Worm (Caenorhabditis elegans) whole organism, mixed stage, embryonic: ENCODE results near the gene M02E1.3.
"Not testable (repeated sequence)": the region's sequence is repeated elsewhere in the genome, so short reads cannot be mapped to it uniquely, and the experiment has no call there.

Experiments
- M03D4.4 ChIP-seq: sonication (generic microtip); optimal IDR thresholded peaks from 2 replicates; lab custom pipeline; 2017; ENCODE audit warnings: mild to moderate bottlenecking, missing genetic modification characterization, missing compliant biosample characterization
- bed-3 ChIP-seq: fragments of 200-800 bp; sonication (Bioruptor generic); optimal IDR thresholded peaks from 3 replicates; lab custom pipeline; 2018; ENCODE audit warnings: mild to moderate bottlenecking, missing genetic modification characterization, moderate library complexity, missing compliant biosample characterization
- blmp-1 ChIP-seq: fragments of 150-350 bp; optimal IDR thresholded peaks from 2 replicates; lab custom pipeline; 2014; ENCODE audit warnings: missing biosample characterization, missing genetic modification characterization
- ceh-39 ChIP-seq: fragments of 150-350 bp; optimal IDR thresholded peaks from 2 replicates; lab custom pipeline; 2014; ENCODE audit warnings: missing biosample characterization, missing genetic modification characterization
- ceh-43 ChIP-seq: fragments of 200-800 bp; sonication (Bioruptor generic); optimal IDR thresholded peaks from 2 replicates; lab custom pipeline; 2018; ENCODE audit warnings: mild to moderate bottlenecking, missing genetic modification characterization, moderate library complexity, missing compliant biosample characterization
- ceh-83 ChIP-seq: fragments of 200-800 bp; sonication (Bioruptor generic); optimal IDR thresholded peaks from 2 replicates; lab custom pipeline; 2018; ENCODE audit warnings: mild to moderate bottlenecking, missing genetic modification characterization, missing compliant biosample characterization
- ces-1 ChIP-seq: fragments of 150-350 bp; optimal IDR thresholded peaks from 2 replicates; lab custom pipeline; 2014; ENCODE audit warnings: missing biosample characterization, missing genetic modification reagents, missing genetic modification characterization
- cnd-1 ChIP-seq: fragments of 200-800 bp; sonication (Bioruptor generic); optimal IDR thresholded peaks from 2 replicates; lab custom pipeline; 2018; ENCODE audit warnings: mild to moderate bottlenecking, missing genetic modification characterization, missing compliant biosample characterization
- drap-1 ChIP-seq: fragments of 200-800 bp; sonication (Bioruptor generic); optimal IDR thresholded peaks from 3 replicates; lab custom pipeline; 2018; ENCODE audit warnings: mild to moderate bottlenecking, missing genetic modification characterization, missing compliant biosample characterization
- elt-1 ChIP-seq: sonication (generic microtip); optimal IDR thresholded peaks from 2 replicates; lab custom pipeline; 2017; ENCODE audit warnings: missing genetic modification characterization, mild to moderate bottlenecking, missing compliant biosample characterization, antibody characterized with exemption, moderate library complexity, borderline replicate concordance; ENCODE audit not compliant: insufficient read depth
- elt-3 ChIP-seq: fragments of 150-350 bp; optimal IDR thresholded peaks from 2 replicates; lab custom pipeline; 2014; ENCODE audit warnings: missing biosample characterization, missing genetic modification characterization
- flh-1 ChIP-seq: fragments of 200-800 bp; sonication (Bioruptor generic); optimal IDR thresholded peaks from 2 replicates; lab custom pipeline; 2018; ENCODE audit warnings: mild to moderate bottlenecking, missing genetic modification characterization, moderate library complexity, missing compliant biosample characterization
- lin-13 ChIP-seq: fragments of 150-350 bp; optimal IDR thresholded peaks from 2 replicates; lab custom pipeline; 2014; ENCODE audit warnings: missing biosample characterization, missing genetic modification characterization
- lin-32 ChIP-seq: fragments of 200-800 bp; sonication (Bioruptor generic); optimal IDR thresholded peaks from 2 replicates; lab custom pipeline; 2018; ENCODE audit warnings: mild to moderate bottlenecking, missing genetic modification characterization, missing compliant biosample characterization
- lsy-2 ChIP-seq: fragments of 150-350 bp; optimal IDR thresholded peaks from 2 replicates; lab custom pipeline; 2014; ENCODE audit warnings: missing biosample characterization, missing genetic modification characterization
- mab-5 ChIP-seq: fragments of 150-350 bp; optimal IDR thresholded peaks from 2 replicates; lab custom pipeline; 2014; ENCODE audit warnings: missing biosample characterization, missing genetic modification characterization
- nhr-12 ChIP-seq: fragments of 150-350 bp; optimal IDR thresholded peaks from 2 replicates; lab custom pipeline; 2014; ENCODE audit warnings: missing biosample characterization, missing genetic modification characterization
- nhr-2 ChIP-seq: fragments of 150-350 bp; optimal IDR thresholded peaks from 2 replicates; lab custom pipeline; 2014; ENCODE audit warnings: missing biosample characterization, missing genetic modification characterization
- nhr-28 ChIP-seq: fragments of 150-350 bp; optimal IDR thresholded peaks from 2 replicates; lab custom pipeline; 2014; ENCODE audit warnings: missing biosample characterization, missing genetic modification characterization
- nhr-76 ChIP-seq: sonication (generic microtip); optimal IDR thresholded peaks from 2 replicates; lab custom pipeline; 2017; ENCODE audit warnings: missing biosample characterization, missing genetic modification characterization
- pha-4 ChIP-seq: fragments of 150-350 bp; optimal IDR thresholded peaks from 2 replicates; lab custom pipeline; 2018; ENCODE audit warnings: missing biosample characterization, missing genetic modification reagents, missing genetic modification characterization
- sem-2 ChIP-seq: fragments of 200-800 bp; sonication (Bioruptor generic); optimal IDR thresholded peaks from 2 replicates; lab custom pipeline; 2018; ENCODE audit warnings: mild to moderate bottlenecking, missing genetic modification characterization, missing compliant biosample characterization
- snpc-4 ChIP-seq: fragments of 150-350 bp; optimal IDR thresholded peaks from 2 replicates; lab custom pipeline; 2014; ENCODE audit warnings: missing biosample characterization, missing genetic modification characterization
- sptf-1 ChIP-seq: sonication (generic microtip); optimal IDR thresholded peaks from 2 replicates; lab custom pipeline; 2017; ENCODE audit warnings: mild to moderate bottlenecking, missing genetic modification characterization, moderate library complexity, missing compliant biosample characterization
- tbx-8 ChIP-seq: fragments of 200-800 bp; sonication (Bioruptor generic); optimal IDR thresholded peaks from 2 replicates; lab custom pipeline; 2018; ENCODE audit warnings: mild to moderate bottlenecking, missing genetic modification characterization, moderate library complexity, missing compliant biosample characterization
- unc-120 ChIP-seq: sonication (generic microtip); optimal IDR thresholded peaks from 2 replicates; lab custom pipeline; 2017; ENCODE audit warnings: missing genetic modification characterization, missing compliant biosample characterization; ENCODE audit not compliant: poor library complexity, severe bottlenecking
- unc-39 ChIP-seq: fragments of 150-350 bp; optimal IDR thresholded peaks from 2 replicates; lab custom pipeline; 2014; ENCODE audit warnings: missing biosample characterization, missing genetic modification characterization
- unc-62 ChIP-seq: fragments of 150-350 bp; optimal IDR thresholded peaks from 2 replicates; lab custom pipeline; 2014; ENCODE audit warnings: missing biosample characterization, missing genetic modification reagents, missing genetic modification characterization
- zip-8 ChIP-seq: fragments of 150-350 bp; optimal IDR thresholded peaks from 2 replicates; lab custom pipeline; 2014; ENCODE audit warnings: missing biosample characterization, missing genetic modification characterization
- ztf-11 ChIP-seq: fragments of 150-350 bp; optimal IDR thresholded peaks from 2 replicates; lab custom pipeline; 2014; ENCODE audit warnings: missing biosample characterization, missing genetic modification characterization

The M02E1.3 gene

DNA sequence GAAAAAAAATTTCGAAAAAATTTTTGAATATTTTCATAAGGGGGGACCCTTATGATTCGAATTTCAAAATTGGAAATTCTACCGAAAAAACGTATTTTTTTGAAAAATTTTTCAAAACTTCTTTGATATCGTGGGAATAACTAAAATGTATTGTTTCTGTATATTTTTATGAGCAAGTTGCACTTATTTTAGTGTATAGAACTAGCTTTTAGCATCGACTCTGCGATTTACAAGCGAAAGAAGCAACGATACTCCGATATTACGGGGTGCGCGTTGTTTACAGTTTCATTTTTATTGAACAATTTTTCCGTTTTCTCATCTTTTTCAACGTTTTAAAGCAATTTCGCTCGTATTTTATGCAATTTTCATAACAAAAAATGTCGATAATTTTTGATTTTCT lies at the start of gene M02E1.3:
TSS of gene M02E1.3 (plus strand) at position 301 of the 400 bp plus-strand sequence.
- TF ChIP-seq cnd-1 (tag; lab: Kevin White, UChicago); mab-5; nhr-28: not testable (repeated sequence)

DNA sequence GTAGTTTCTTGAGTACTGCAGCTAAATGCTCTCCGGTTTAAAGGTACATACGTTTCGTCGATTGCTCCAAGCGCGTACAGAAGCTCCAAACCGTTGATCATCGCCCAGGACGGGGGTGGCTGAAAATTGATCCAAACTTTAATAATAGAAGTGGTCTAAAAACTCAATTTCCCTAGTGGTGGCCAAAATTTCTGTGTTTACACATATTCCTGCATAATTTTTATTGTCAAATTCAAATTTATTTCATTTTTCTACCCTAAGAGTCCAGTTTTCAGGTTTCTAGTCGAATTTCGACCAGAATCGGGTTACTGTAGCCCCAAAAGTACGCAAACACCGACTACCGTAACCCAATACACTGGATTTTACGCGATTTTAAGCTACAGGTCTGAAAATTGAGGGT lies 48.4 kb upstream of the M02E1.3 start, which contains the start of gene Y108F1.5:
TSS of gene Y108F1.5 (minus strand) at position 101 of the 400 bp plus-strand sequence.
- TF ChIP-seq ceh-83; elt-3 (tag; lab: Kevin White, UChicago); mab-5: not testable (repeated sequence)
- TF ChIP-seq, all 35 proteins: peak for 0; not testable (repeated sequence) for 35

DNA sequence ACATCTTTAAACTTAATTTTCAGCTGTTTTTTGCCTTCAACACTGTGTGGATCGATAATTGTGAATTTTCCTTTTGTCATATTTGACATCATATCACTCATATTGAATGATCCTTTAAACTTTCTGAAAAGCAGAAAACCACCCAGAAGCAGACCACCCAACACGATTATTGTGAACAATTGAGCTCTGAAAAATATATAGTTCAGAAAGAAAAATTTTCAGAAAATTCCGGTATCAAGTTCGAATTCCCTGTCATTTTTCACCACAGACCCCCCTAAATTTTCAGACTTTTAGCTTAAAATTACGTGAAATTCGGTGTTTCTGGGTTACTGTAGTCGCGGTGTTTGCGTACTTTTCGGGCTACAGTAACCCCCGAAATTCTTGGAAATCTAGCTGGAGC lies 36.2 kb upstream of the M02E1.3 start, which contains the start of gene Y47C4A.1:
TSS of gene Y47C4A.1 (minus strand) at position 101 of the 400 bp plus-strand sequence.
- TF ChIP-seq sptf-1 (tag; lab: Kevin White, UChicago); pha-4 (tag; lab: Kevin White, UChicago); nhr-76: not testable (repeated sequence)

- no peak for TF ChIP-seq drap-1
Measured at ce11 chrX:295726-296125, 26.6 kb upstream of the M02E1.3 start.

ce11 chrX:296934-297333 lies 25.4 kb upstream of the M02E1.3 start, which contains the start of gene R57.2:
R57.2 (plus strand) TSS chrX:297234.
- no peak for TF ChIP-seq blmp-1 (tag; lab: Kevin White, UChicago)
- no peak for TF ChIP-seq flh-1
- TF ChIP-seq sem-2 (GFP tag; lab: Kevin White, UChicago), result no peak
- no peak for TF ChIP-seq sptf-1 (tag; lab: Kevin White, UChicago)
- TF ChIP-seq unc-120, result no peak
- TF ChIP-seq unc-39, result no peak
- no peak for TF ChIP-seq pha-4 (tag; lab: Kevin White, UChicago)
- no peak for TF ChIP-seq unc-62
- no peak for TF ChIP-seq lsy-2
- TF ChIP-seq ceh-43 (GFP tag; lab: Kevin White, UChicago), result no peak
- no peak for TF ChIP-seq ztf-11 (tag; lab: Kevin White, UChicago)
- no peak for TF ChIP-seq elt-1
- no peak for TF ChIP-seq nhr-2
- TF ChIP-seq ces-1 (GFP tag; lab: Kevin White, UChicago), result no peak
- TF ChIP-seq elt-3 (tag; lab: Kevin White, UChicago), result no peak
- TF ChIP-seq tbx-8 (GFP tag; lab: Kevin White, UChicago), result no peak
- no peak for TF ChIP-seq M03D4.4 (tag; lab: Kevin White, UChicago)
- TF ChIP-seq ceh-39 (tag; lab: Kevin White, UChicago), result no peak
- TF ChIP-seq lin-13 (tag; lab: Kevin White, UChicago), result no peak

ce11 chrX:299090-299489 lies 23.2 kb upstream of the M02E1.3 start:
- TF ChIP-seq lin-32 (GFP tag; lab: Kevin White, UChicago), result no peak
- no peak for TF ChIP-seq cnd-1 (tag; lab: Kevin White, UChicago)
- no peak for TF ChIP-seq sem-2 (GFP tag; lab: Kevin White, UChicago)
- no peak for TF ChIP-seq ceh-39 (tag; lab: Kevin White, UChicago)
- TF ChIP-seq nhr-12 (tag; lab: Kevin White, UChicago), result no peak
- no peak for TF ChIP-seq nhr-76
- TF ChIP-seq unc-62, result no peak
- TF ChIP-seq sptf-1 (tag; lab: Kevin White, UChicago), result no peak
- TF ChIP-seq zip-8 (tag; lab: Kevin White, UChicago), result no peak
- TF ChIP-seq ceh-83, result no peak
- no peak for TF ChIP-seq pha-4 (tag; lab: Kevin White, UChicago)
- no peak for TF ChIP-seq bed-3 (GFP tag; lab: Kevin White, UChicago)
- TF ChIP-seq nhr-2, result no peak
- TF ChIP-seq snpc-4, result no peak
- TF ChIP-seq drap-1, result no peak
- no peak for TF ChIP-seq unc-120
